Worm (Caenorhabditis elegans) whole organism, late embryonic: ENCODE measurements around the gene C18H2.5.
A peak's percentile ranks its signal among the peaks of the same experiment; 100 is the strongest.

Experiments used
- C08G9.2 ChIP-seq: sonication (generic microtip); optimal IDR thresholded peaks from 2 replicates; lab custom pipeline; 2016; ENCODE audit warnings: mild to moderate bottlenecking, missing genetic modification characterization, moderate library complexity, missing compliant biosample characterization
- C38D4.7 ChIP-seq: fragments of 200-800 bp; sonication (Bioruptor generic); optimal IDR thresholded peaks from 2 replicates; lab custom pipeline; 2018; ENCODE audit warnings: mild to moderate bottlenecking, missing genetic modification characterization, moderate library complexity, missing compliant biosample characterization
- K02D7.2 ChIP-seq: sonication (generic microtip); optimal IDR thresholded peaks from 2 replicates; lab custom pipeline; 2017; ENCODE audit warnings: mild to moderate bottlenecking, missing genetic modification characterization, missing compliant biosample characterization
- K09A11.1 ChIP-seq: sonication (generic microtip); optimal IDR thresholded peaks from 2 replicates; lab custom pipeline; 2017; ENCODE audit warnings: antibody characterized with exemption, mild to moderate bottlenecking, missing genetic modification characterization, missing compliant biosample characterization; ENCODE audit not compliant: insufficient read depth
- ceh-19 ChIP-seq: fragments of 200-800 bp; sonication (Bioruptor generic); optimal IDR thresholded peaks from 2 replicates; lab custom pipeline; 2018; ENCODE audit warnings: mild to moderate bottlenecking, missing genetic modification characterization, missing compliant biosample characterization
- ceh-2 ChIP-seq: sonication (generic microtip); optimal IDR thresholded peaks from 2 replicates; lab custom pipeline; 2016; ENCODE audit warnings: missing genotype, missing genetic modification characterization, missing compliant biosample characterization
- ceh-24 ChIP-seq: sonication (generic microtip); optimal IDR thresholded peaks from 2 replicates; lab custom pipeline; 2016; ENCODE audit warnings: mild to moderate bottlenecking, missing genetic modification characterization, missing compliant biosample characterization
- ceh-31 ChIP-seq: sonication (generic microtip); optimal IDR thresholded peaks from 2 replicates; lab custom pipeline; 2016; ENCODE audit warnings: missing genetic modification characterization, missing compliant biosample characterization
- ceh-48 ChIP-seq: sonication (generic microtip); optimal IDR thresholded peaks from 2 replicates; lab custom pipeline; 2016; ENCODE audit warnings: missing genetic modification characterization, inconsistent platforms, missing compliant biosample characterization
- ceh-6 ChIP-seq: fragments of 200-800 bp; sonication (Bioruptor generic); optimal IDR thresholded peaks from 2 replicates; lab custom pipeline; 2018; ENCODE audit warnings: mild to moderate bottlenecking, missing genetic modification characterization, missing compliant biosample characterization
- ceh-9 ChIP-seq: sonication (generic microtip); optimal IDR thresholded peaks from 2 replicates; lab custom pipeline; 2016; ENCODE audit warnings: mild to moderate bottlenecking, missing genetic modification characterization, inconsistent platforms, missing compliant biosample characterization
- che-1 ChIP-seq: sonication (generic microtip); optimal IDR thresholded peaks from 2 replicates; lab custom pipeline; 2016; ENCODE audit warnings: mild to moderate bottlenecking, missing genetic modification characterization, missing compliant biosample characterization
- dmd-4 ChIP-seq: sonication (generic microtip); optimal IDR thresholded peaks from 2 replicates; lab custom pipeline; 2016; ENCODE audit warnings: borderline replicate concordance, missing genetic modification characterization, missing compliant biosample characterization
- elt-2 ChIP-seq: sonication (generic microtip); optimal IDR thresholded peaks from 2 replicates; lab custom pipeline; 2016; ENCODE audit warnings: missing genetic modification reagents, missing genetic modification characterization, missing compliant biosample characterization
- fax-1 ChIP-seq: sonication (generic microtip); optimal IDR thresholded peaks from 2 replicates; lab custom pipeline; 2016; ENCODE audit warnings: missing genotype, missing genetic modification characterization, missing compliant biosample characterization
- fkh-10 ChIP-seq: fragments of 150-350 bp; optimal IDR thresholded peaks from 2 replicates; lab custom pipeline; 2014; ENCODE audit warnings: missing biosample characterization, missing genetic modification reagents, missing genetic modification characterization
- gmeb-2 ChIP-seq: sonication (generic microtip); optimal IDR thresholded peaks from 2 replicates; lab custom pipeline; 2016; ENCODE audit warnings: missing genetic modification characterization, inconsistent platforms, missing compliant biosample characterization
- hlh-15 ChIP-seq: sonication (generic microtip); optimal IDR thresholded peaks from 2 replicates; lab custom pipeline; 2016; ENCODE audit warnings: missing genetic modification characterization, missing compliant biosample characterization
- hlh-6 ChIP-seq: sonication (generic microtip); optimal IDR thresholded peaks from 2 replicates; lab custom pipeline; 2016; ENCODE audit warnings: missing genotype, missing genetic modification characterization, missing compliant biosample characterization
- lim-6 ChIP-seq: sonication (generic microtip); optimal IDR thresholded peaks from 2 replicates; lab custom pipeline; 2016; ENCODE audit warnings: missing genetic modification characterization, missing compliant biosample characterization
- madf-2 ChIP-seq: sonication (generic microtip); optimal IDR thresholded peaks from 2 replicates; lab custom pipeline; 2017; ENCODE audit warnings: missing genetic modification characterization, missing compliant biosample characterization
- mec-3 ChIP-seq: sonication (generic microtip); optimal IDR thresholded peaks from 2 replicates; lab custom pipeline; 2016; ENCODE audit warnings: borderline replicate concordance, missing genetic modification characterization, missing compliant biosample characterization
- nfya-1 ChIP-seq: sonication (generic microtip); optimal IDR thresholded peaks from 2 replicates; lab custom pipeline; 2017; ENCODE audit warnings: missing genetic modification characterization, mild to moderate bottlenecking, missing compliant biosample characterization, antibody characterized with exemption, moderate library complexity
- nhr-11 ChIP-seq: fragments of 150-350 bp; optimal IDR thresholded peaks from 2 replicates; lab custom pipeline; 2014; ENCODE audit warnings: missing biosample characterization, missing genetic modification characterization
- nhr-232 ChIP-seq: sonication (generic microtip); optimal IDR thresholded peaks from 2 replicates; lab custom pipeline; 2016; ENCODE audit warnings: missing genetic modification characterization, missing compliant biosample characterization
- npax-4 ChIP-seq: sonication (generic microtip); optimal IDR thresholded peaks from 2 replicates; lab custom pipeline; 2016; ENCODE audit warnings: missing genetic modification characterization, missing compliant biosample characterization
- pag-3 ChIP-seq: sonication (generic microtip); optimal IDR thresholded peaks from 2 replicates; lab custom pipeline; 2016; ENCODE audit warnings: missing compliant biosample characterization, missing genetic modification characterization, borderline replicate concordance
- pat-9 ChIP-seq: fragments of 200-800 bp; sonication (Bioruptor generic); optimal IDR thresholded peaks from 2 replicates; lab custom pipeline; 2018; ENCODE audit warnings: mild to moderate bottlenecking, missing genetic modification characterization, moderate library complexity, missing compliant biosample characterization
- ref-2 ChIP-seq: sonication (generic microtip); optimal IDR thresholded peaks from 2 replicates; lab custom pipeline; 2016; ENCODE audit warnings: missing genetic modification characterization, missing compliant biosample characterization
- rnt-1 ChIP-seq: sonication (generic microtip); optimal IDR thresholded peaks from 2 replicates; lab custom pipeline; 2016; ENCODE audit warnings: missing genetic modification characterization, missing compliant biosample characterization
- sdc-2 ChIP-seq: sonication (generic microtip); optimal IDR thresholded peaks from 2 replicates; lab custom pipeline; 2016; ENCODE audit warnings: missing genotype, missing genetic modification characterization, missing compliant biosample characterization
- sox-4 ChIP-seq: sonication (generic microtip); optimal IDR thresholded peaks from 2 replicates; lab custom pipeline; 2017; ENCODE audit warnings: mild to moderate bottlenecking, missing genetic modification characterization, inconsistent platforms, missing compliant biosample characterization
- syd-9 ChIP-seq: sonication (generic microtip); optimal IDR thresholded peaks from 2 replicates; lab custom pipeline; 2016; ENCODE audit warnings: mild to moderate bottlenecking, missing genetic modification characterization, moderate library complexity, missing compliant biosample characterization
- tbx-2 ChIP-seq: sonication (generic microtip); optimal IDR thresholded peaks from 2 replicates; lab custom pipeline; 2016; ENCODE audit warnings: missing genetic modification characterization, missing compliant biosample characterization
- tbx-7 ChIP-seq: sonication (generic microtip); optimal IDR thresholded peaks from 2 replicates; lab custom pipeline; 2016; ENCODE audit warnings: missing genotype, missing genetic modification characterization, missing compliant biosample characterization
- unc-3 ChIP-seq, 2 experiments: fragments of 200-800 bp in 1 of 2; sonication (Bioruptor generic) in 1 of 2; sonication (generic microtip) in 1 of 2; conservative IDR thresholded peaks in 1 of 2; optimal IDR thresholded peaks in 1 of 2; 2 replicates each; pipeline versions ENCODE4 v1.3.6 to Lab custom; 2016 to 2022; ENCODE audit warnings: missing compliant biosample characterization in 2 of 2, missing genetic modification characterization in 2 of 2, missing genetic modification reagents in 1 of 2
- unc-55 ChIP-seq: sonication (generic microtip); optimal IDR thresholded peaks from 2 replicates; lab custom pipeline; 2017; ENCODE audit warnings: missing biosample characterization, missing genetic modification reagents, missing genetic modification characterization
- zip-5 ChIP-seq: sonication (generic microtip); optimal IDR thresholded peaks from 2 replicates; lab custom pipeline; 2016; ENCODE audit warnings: missing genetic modification characterization, missing compliant biosample characterization

C18H2.5 gene

DNA sequence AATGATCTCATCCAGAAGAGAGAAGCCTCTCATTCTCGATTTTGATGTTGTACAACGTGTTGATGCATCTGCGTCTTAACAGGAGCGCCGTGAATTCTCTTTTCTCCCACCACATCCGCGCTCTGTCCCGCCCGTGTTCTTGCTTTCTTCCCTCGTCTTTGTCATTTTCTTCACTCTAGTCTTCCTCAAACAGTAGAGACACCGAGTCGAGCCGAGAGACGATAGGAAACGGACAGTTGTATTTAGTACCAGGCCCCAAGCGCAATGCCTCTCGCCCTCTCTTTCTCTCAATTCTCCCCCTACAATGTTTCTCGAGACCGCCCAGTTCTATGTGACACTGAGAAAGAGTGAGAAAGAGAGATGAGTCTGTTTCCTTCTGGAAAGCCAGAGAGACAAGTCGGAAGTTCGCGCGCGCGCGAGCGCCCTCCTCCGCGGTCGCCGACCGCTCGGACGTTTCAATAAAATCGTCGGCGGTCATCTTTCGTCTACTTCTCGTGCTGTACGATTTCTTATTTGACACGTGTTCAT lies 35.4 kb upstream of the C18H2.5 start, which contains the start of gene ZK112.4 (continued):
- TF ChIP-seq fkh-10 (GFP tag; lab: Kevin White, UChicago) (no peak), ceh-6 (GFP tag; lab: Kevin White, UChicago) (no peak), C08G9.2 (tag; lab: Kevin White, UChicago) (peak; percentile 53), tbx-7 (peak; percentile 6), K09A11.1 (tag; lab: Kevin White, UChicago) (no peak), unc-3 (GFP tag; conservative IDR thresholded peaks at IDR 0.05; lab: Robert Waterston, UW) (no peak), unc-3 (tag; optimal IDR thresholded peaks at IDR 0.05; lab: Kevin White, UChicago) (no peak), elt-2 (tag; lab: Kevin White, UChicago) (peak; percentile 29), C38D4.7 (peak; percentile 20), ceh-19 (peak; percentile 3), nfya-1 (tag; lab: Kevin White, UChicago) (peak; percentile 54), madf-2 (tag; lab: Kevin White, UChicago) (peak; percentile 32), fax-1 (tag; lab: Kevin White, UChicago) (no peak), ceh-48 (tag; lab: Kevin White, UChicago) (no peak), syd-9 (tag; lab: Kevin White, UChicago) (peak; percentile 53)
- TF ChIP-seq, all 69 proteins: peak for 27

DNA sequence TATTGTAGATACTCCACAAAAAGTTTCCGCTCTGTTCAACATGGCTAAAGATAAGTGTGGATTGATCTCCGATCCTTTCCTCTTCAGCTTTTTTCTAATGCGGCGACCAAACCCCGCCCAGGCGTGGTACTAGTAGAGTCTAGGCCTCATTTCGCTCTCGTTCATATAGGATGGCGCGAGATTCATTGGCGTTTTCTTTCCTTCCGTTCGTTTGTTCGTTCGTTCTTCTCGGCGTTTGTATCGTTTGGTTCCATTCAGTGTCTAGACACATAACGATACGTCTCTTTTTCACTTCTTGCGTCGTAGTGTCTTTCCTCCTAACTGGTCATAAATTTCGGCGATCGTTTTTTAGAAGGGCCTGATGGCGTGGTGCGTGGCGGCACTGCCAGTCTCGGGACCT lies 34.9 kb upstream of the C18H2.5 start:
- no peak for TF ChIP-seq hlh-6 (tag; lab: Kevin White, UChicago)
- no peak for TF ChIP-seq hlh-15 (tag; lab: Kevin White, UChicago)
- TF ChIP-seq nfya-1 (tag; lab: Kevin White, UChicago), result no peak
- TF ChIP-seq npax-4 (tag; lab: Kevin White, UChicago), result peak; percentile 7
- TF ChIP-seq rnt-1 (tag; lab: Kevin White, UChicago), result no peak

DNA sequence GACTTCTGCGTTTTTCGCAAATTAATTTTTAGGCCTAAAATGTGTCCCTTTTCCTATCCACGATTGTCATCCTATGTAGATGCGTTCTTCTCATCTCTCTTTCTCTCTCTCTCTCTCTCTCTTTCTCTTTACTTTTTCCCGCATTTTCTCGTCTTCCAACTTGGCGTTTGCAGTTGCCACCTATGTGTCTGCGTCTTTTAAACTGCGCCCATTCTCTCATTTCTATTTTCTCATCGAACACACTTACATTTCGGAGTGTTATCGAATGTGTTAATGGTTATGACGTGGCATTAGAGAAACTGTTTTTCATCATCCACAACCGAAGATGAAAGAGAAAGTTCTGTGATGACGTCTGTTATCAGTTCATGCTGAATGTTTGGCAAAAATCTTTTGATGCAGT lies 34.3 kb upstream of the C18H2.5 start:
- TF ChIP-seq nfya-1 (tag; lab: Kevin White, UChicago) (peak; percentile 45), rnt-1 (tag; lab: Kevin White, UChicago) (peak; percentile 13), nhr-11 (tag; lab: Kevin White, UChicago) (no peak), sox-4 (no peak), elt-2 (tag; lab: Kevin White, UChicago) (no peak), ceh-31 (tag; lab: Kevin White, UChicago) (peak; percentile 26), pat-9 (tag; lab: Kevin White, UChicago) (no peak), hlh-15 (tag; lab: Kevin White, UChicago) (no peak), pag-3 (tag; lab: Kevin White, UChicago) (no peak), sdc-2 (tag; lab: Kevin White, UChicago) (no peak), ceh-19 (no peak), unc-55 (GFP tag; lab: Kevin White, UChicago) (no peak), tbx-2 (peak; percentile 31), ref-2 (tag; lab: Kevin White, UChicago) (peak; percentile 59)
- TF ChIP-seq, all 69 proteins: peak for 5

DNA sequence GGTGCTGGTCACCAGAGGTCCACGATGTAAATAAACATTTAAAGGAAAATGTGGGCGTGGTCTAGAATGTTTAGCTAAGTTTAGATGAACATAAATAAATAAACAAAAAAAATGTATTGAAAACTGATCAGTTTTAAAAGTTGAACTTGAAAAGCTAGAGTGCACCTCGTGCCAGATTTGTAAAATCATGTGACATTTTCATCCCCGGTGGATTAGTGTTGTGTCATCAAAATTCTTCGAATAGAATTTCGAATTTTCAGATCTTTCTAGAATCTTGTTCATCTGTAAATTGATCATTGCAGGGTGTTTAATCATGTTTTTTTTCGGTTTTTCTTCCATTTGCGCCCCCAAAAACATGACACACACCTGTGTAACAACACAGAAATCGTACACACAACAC lies 32.3 kb upstream of the C18H2.5 start:
- no peak for TF ChIP-seq syd-9 (tag; lab: Kevin White, UChicago)
- no peak for TF ChIP-seq lim-6 (tag; lab: Kevin White, UChicago)
- TF ChIP-seq ceh-24 (tag; lab: Kevin White, UChicago), result no peak
- TF ChIP-seq pag-3 (tag; lab: Kevin White, UChicago), result no peak
- no peak for TF ChIP-seq nfya-1 (tag; lab: Kevin White, UChicago)
- TF ChIP-seq ceh-9 (tag; lab: Kevin White, UChicago), result no peak
- no peak for TF ChIP-seq nhr-232
- no peak for TF ChIP-seq zip-5 (tag; lab: Kevin White, UChicago)
- TF ChIP-seq che-1 (tag; lab: Kevin White, UChicago), result no peak
- TF ChIP-seq gmeb-2 (tag; lab: Kevin White, UChicago), result no peak
- TF ChIP-seq K02D7.2 (tag; lab: Kevin White, UChicago), result no peak
- no peak for TF ChIP-seq ceh-2 (tag; lab: Kevin White, UChicago)
- TF ChIP-seq dmd-4 (tag; lab: Kevin White, UChicago), result no peak
- TF ChIP-seq mec-3 (tag; lab: Kevin White, UChicago), result no peak
- no peak for TF ChIP-seq fax-1 (tag; lab: Kevin White, UChicago)
